Worm (Caenorhabditis elegans): Measurements from ENCODE around the gene elo-7.
A peak's percentile ranks its signal among the peaks of the same experiment; 100 is the strongest.

The elo-7 gene

DNA sequence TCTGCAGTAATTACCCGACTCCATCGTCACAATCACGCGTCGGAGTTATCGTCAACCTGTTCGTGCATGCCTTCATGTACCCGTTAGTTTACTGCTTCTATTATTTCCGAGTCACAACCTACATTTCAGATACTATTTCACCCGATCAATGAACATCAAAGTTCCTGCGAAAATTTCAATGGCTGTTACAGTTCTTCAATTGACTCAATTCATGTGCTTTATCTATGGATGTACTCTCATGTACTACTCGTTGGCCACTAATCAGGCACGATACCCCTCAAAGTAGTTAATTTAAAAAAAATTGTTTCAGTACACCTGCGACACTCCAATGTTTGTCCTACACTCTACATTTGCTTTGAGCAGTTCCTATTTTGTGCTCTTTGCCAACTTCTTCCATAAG, 1.0 kb downstream of the elo-7 start:
- peak; percentile 6 for TF ChIP-seq gei-17 (GFP tag; optimal IDR thresholded peaks at IDR 0.05)
- peak; percentile 3 for TF ChIP-seq repo-1 (tag; optimal IDR thresholded peaks at IDR 0.05)
- peak; percentile 6 for TF ChIP-seq ztf-26 (tag; optimal IDR thresholded peaks at IDR 0.05)
- TF ChIP-seq nfyb-1 (GFP tag; IDR thresholded peaks at IDR 0.05) = no peak

DNA sequence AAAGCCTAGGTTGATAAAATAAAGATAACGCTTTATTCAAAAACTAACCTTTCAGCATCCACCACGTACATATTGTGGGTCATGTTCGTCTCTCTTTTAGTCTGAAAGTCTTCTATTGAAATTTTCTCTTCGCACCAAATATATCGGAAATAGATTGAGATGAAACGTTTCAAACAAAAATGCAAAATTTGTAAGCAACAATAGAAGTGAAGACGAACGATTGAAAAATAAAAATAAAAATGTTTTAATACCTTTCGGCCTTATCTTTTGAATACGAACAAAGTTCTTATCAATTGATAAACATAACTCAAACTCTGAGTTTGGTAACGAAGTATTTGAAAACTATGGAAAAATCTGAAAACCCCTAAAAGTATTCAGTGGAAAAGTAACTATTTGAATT, 3.3 kb downstream of the elo-7 start, which contains the start of gene F56H11.2:
Gene F56H11.2, minus strand, starts transcription at position 101 of the 400 bp plus-strand sequence.
- TF ChIP-seq die-1 (tag; optimal IDR thresholded peaks at IDR 0.05) (no peak), F23B12.7 (tag; optimal IDR thresholded peaks at IDR 0.05; ENCODE audit: insufficient read depth) (no peak), let-607 (tag; optimal IDR thresholded peaks at IDR 0.05) (no peak), snpc-4 (GFP tag; optimal IDR thresholded peaks at IDR 0.05) (no peak), snpc-4 (tag; optimal IDR thresholded peaks at IDR 0.05) (no peak), nhr-120 (GFP tag; IDR thresholded peaks at IDR 0.05) (no peak), egl-44 (GFP tag; IDR thresholded peaks at IDR 0.05) (no peak), nhr-80 (tag; optimal IDR thresholded peaks at IDR 0.05) (no peak), sptf-2 (GFP tag; optimal IDR thresholded peaks at IDR 0.05) (no peak), ztf-6 (GFP tag; IDR thresholded peaks at IDR 0.05) (no peak), B0019.2 (GFP tag; conservative IDR thresholded peaks at IDR 0.05) (no peak), C06A6.2 (GFP tag; conservative IDR thresholded peaks at IDR 0.05) (no peak)

DNA sequence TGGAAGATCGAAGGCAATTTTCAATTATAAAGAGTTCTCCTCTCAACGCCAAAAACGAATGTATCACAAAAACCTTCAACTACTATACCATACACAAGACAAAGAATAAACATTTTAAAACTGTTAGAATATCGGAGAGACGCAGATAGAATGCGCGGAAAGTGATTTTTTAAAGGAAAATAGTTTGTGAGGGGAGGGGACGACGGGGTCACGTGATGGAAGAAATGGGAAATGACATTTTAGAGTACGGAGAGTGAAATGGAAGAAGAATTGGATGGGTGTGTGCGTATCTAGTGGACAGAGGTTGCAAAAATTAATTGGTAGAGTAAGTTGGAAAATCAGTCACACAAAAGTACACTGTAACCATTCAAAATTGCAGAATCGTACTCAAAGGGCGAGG, 4.6 kb downstream of the elo-7 start:
- TF ChIP-seq dox-1 (GFP tag; IDR thresholded peaks at IDR 0.05) (0 out of 2 replicates have a peak, but pooled peaks have one; percentile 18), lir-1 (GFP tag; conservative IDR thresholded peaks at IDR 0.05) (no peak), lin-40 (tag; optimal IDR thresholded peaks at IDR 0.05) (peak; percentile 44)

DNA sequence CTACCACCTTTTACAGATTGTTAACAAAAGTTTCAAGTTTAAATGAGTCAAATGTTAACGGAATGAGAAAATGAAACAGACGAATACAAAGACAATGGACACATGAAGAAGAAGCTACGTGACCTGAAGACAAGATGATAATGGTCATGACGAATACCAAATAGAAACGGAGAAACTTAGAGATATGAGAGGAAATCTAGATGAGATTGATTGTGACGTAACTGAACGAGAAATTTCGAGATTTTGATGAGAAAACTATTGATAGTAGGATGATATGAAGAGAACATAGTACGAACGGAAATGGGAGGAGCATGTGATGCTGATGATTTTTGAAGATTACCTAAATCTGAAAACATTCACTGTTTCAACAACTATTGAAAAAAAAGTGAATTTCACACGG, 5.4 kb downstream of the elo-7 start:
- no peak for TF ChIP-seq egrh-3 (GFP tag; IDR thresholded peaks at IDR 0.05)
- no peak for TF ChIP-seq T07F8.4 (tag; optimal IDR thresholded peaks at IDR 0.05)
- TF ChIP-seq snpc-1.3 (tag; optimal IDR thresholded peaks at IDR 0.05; ENCODE audit: insufficient read depth) = no peak
- no peak for TF ChIP-seq nhr-27 (tag; optimal IDR thresholded peaks at IDR 0.05)
- no peak for TF ChIP-seq snpc-4 (GFP tag; optimal IDR thresholded peaks at IDR 0.05)
- TF ChIP-seq snpc-4 (tag; optimal IDR thresholded peaks at IDR 0.05) = no peak
- no peak for TF ChIP-seq madf-8 (GFP tag; conservative IDR thresholded peaks at IDR 0.05)
- TF ChIP-seq lin-35 (GFP tag; optimal IDR thresholded peaks at IDR 0.05) = no peak
- TF ChIP-seq F37B4.10 (GFP tag; IDR thresholded peaks at IDR 0.05) = no peak
- no peak for TF ChIP-seq ceh-91 (GFP tag; IDR thresholded peaks at IDR 0.05)
- no peak for TF ChIP-seq snpc-1.1 (tag; optimal IDR thresholded peaks at IDR 0.05; ENCODE audit: insufficient read depth)
- no peak for TF ChIP-seq ekl-4 (GFP tag; IDR thresholded peaks at IDR 0.05)
- TF ChIP-seq lin-26 (GFP tag; IDR thresholded peaks at IDR 0.05) = no peak
- no peak for TF ChIP-seq F57A8.1 (GFP tag; optimal IDR thresholded peaks at IDR 0.05)
- TF ChIP-seq nfya-1 (tag; optimal IDR thresholded peaks at IDR 0.05; ENCODE audit: borderline replicate concordance, insufficient read depth) = no peak
- TF ChIP-seq lag-1 (GFP tag; IDR thresholded peaks at IDR 0.05) = no peak
- TF ChIP-seq mel-28 (tag; optimal IDR thresholded peaks at IDR 0.05; ENCODE audit: borderline replicate concordance) = no peak
- no peak for TF ChIP-seq egl-44 (GFP tag; IDR thresholded peaks at IDR 0.05)
- TF ChIP-seq egl-18 (GFP tag; IDR thresholded peaks at IDR 0.05) = no peak

Measured in whole organism, young adult.